Worm (Caenorhabditis elegans) whole organism, L1 larva: ENCODE measurements around the gene M176.11.

ENCODE experiments used
- C16A3.4 ChIP-seq: fragments of 150-350 bp; optimal IDR thresholded peaks from 2 replicates; lab custom pipeline; 2014; ENCODE audit warnings: missing biosample characterization, missing genetic modification characterization
- C34B4.2 ChIP-seq: sonication (generic microtip); optimal IDR thresholded peaks from 2 replicates; lab custom pipeline; 2017; ENCODE audit warnings: mild to moderate bottlenecking, missing genetic modification characterization, missing compliant biosample characterization
- F16B12.6 ChIP-seq: fragments of 150-350 bp; optimal IDR thresholded peaks from 2 replicates; lab custom pipeline; 2014; ENCODE audit warnings: missing biosample characterization, missing genetic modification characterization
- alr-1 ChIP-seq: fragments of 200-800 bp; sonication (Bioruptor generic); optimal IDR thresholded peaks from 2 replicates; lab custom pipeline; 2018; ENCODE audit warnings: borderline replicate concordance, mild to moderate bottlenecking, missing genetic modification characterization, missing compliant biosample characterization
- ceh-63 ChIP-seq: fragments of 200-800 bp; sonication (Bioruptor generic); optimal IDR thresholded peaks from 2 replicates; lab custom pipeline; 2018; ENCODE audit warnings: mild to moderate bottlenecking, missing genetic modification characterization, missing compliant biosample characterization
- ceh-8 ChIP-seq: fragments of 200-800 bp; sonication (Bioruptor generic); optimal IDR thresholded peaks from 2 replicates; lab custom pipeline; 2018; ENCODE audit warnings: mild to moderate bottlenecking, missing genetic modification characterization, moderate library complexity, missing compliant biosample characterization
- ceh-88 ChIP-seq: fragments of 200-800 bp; sonication (Bioruptor generic); IDR thresholded peaks from 2 replicates; pipeline ENCODE4 v1.3.6; 2022; ENCODE audit warnings: missing genetic modification characterization, missing compliant biosample characterization
- dpl-1 ChIP-seq, 3 experiments: fragments of 150-350 bp in 2 of 3; sonication (generic microtip) in 1 of 3; optimal IDR thresholded peaks; 2 replicates each; lab custom pipeline; 2014 to 2017; ENCODE audit warnings: missing biosample characterization in 3 of 3, missing genetic modification characterization in 3 of 3, missing genetic modification reagents in 3 of 3
- dsc-1 ChIP-seq: sonication (generic microtip); optimal IDR thresholded peaks from 2 replicates; lab custom pipeline; 2016; ENCODE audit warnings: mild to moderate bottlenecking, missing genetic modification characterization, missing compliant biosample characterization
- egl-13 ChIP-seq: sonication (generic microtip); optimal IDR thresholded peaks from 2 replicates; lab custom pipeline; 2016; ENCODE audit warnings: missing genotype, missing genetic modification reagents, missing genetic modification characterization, missing compliant biosample characterization
- elt-2 ChIP-seq: sonication (generic microtip); optimal IDR thresholded peaks from 2 replicates; lab custom pipeline; 2016; ENCODE audit warnings: missing genetic modification characterization, mild to moderate bottlenecking, inconsistent platforms, missing compliant biosample characterization, missing genetic modification reagents
- elt-3 ChIP-seq, 6 experiments: fragments of 150-350 bp in 1 of 6; sonication (generic microtip); optimal IDR thresholded peaks; 2 replicates each; lab custom pipeline; 2017 to 2018; ENCODE audit warnings: missing biosample characterization in 6 of 6, missing genetic modification characterization in 6 of 6, inconsistent platforms in 1 of 6
- fkh-4 ChIP-seq: sonication (generic microtip); optimal IDR thresholded peaks from 2 replicates; lab custom pipeline; 2016; ENCODE audit warnings: missing compliant biosample characterization, missing genetic modification characterization, borderline replicate concordance
- irx-1 ChIP-seq: sonication (generic microtip); optimal IDR thresholded peaks from 2 replicates; lab custom pipeline; 2016; ENCODE audit warnings: missing genetic modification characterization, missing compliant biosample characterization
- isw-1 ChIP-seq: fragments of 200-800 bp; sonication (Bioruptor generic); IDR thresholded peaks from 2 replicates; pipeline ENCODE4 v1.3.6; 2022; ENCODE audit warnings: missing genetic modification characterization, missing compliant biosample characterization
- lin-13 ChIP-seq: fragments of 150-350 bp; optimal IDR thresholded peaks from 2 replicates; lab custom pipeline; 2014; ENCODE audit warnings: missing biosample characterization, missing genetic modification reagents, missing genetic modification characterization
- lin-14 ChIP-seq: fragments of 200-800 bp; sonication (Bioruptor generic); optimal IDR thresholded peaks from 2 replicates; lab custom pipeline; 2018; ENCODE audit warnings: mild to moderate bottlenecking, missing genetic modification characterization, moderate library complexity, missing compliant biosample characterization
- lin-15B ChIP-seq: fragments of 150-350 bp; sonication (generic microtip); optimal IDR thresholded peaks from 3 replicates; lab custom pipeline; 2014; ENCODE audit warnings: missing biosample characterization, missing genetic modification characterization
- lin-39 ChIP-seq: fragments of 150-350 bp; optimal IDR thresholded peaks from 2 replicates; lab custom pipeline; 2014; ENCODE audit warnings: missing biosample characterization, missing genetic modification reagents, missing genetic modification characterization
- lir-3 ChIP-seq: sonication (generic microtip); optimal IDR thresholded peaks from 2 replicates; lab custom pipeline; 2016; ENCODE audit warnings: mild to moderate bottlenecking, missing genetic modification characterization, moderate library complexity, missing compliant biosample characterization; ENCODE audit not compliant: poor library complexity
- mab-9 ChIP-seq: fragments of 200-800 bp; sonication (Bioruptor generic); IDR thresholded peaks from 2 replicates; pipeline ENCODE4 v1.3.6; 2022; ENCODE audit warnings: missing genetic modification reagents, missing genetic modification characterization, missing compliant biosample characterization
- mdl-1 ChIP-seq, 2 experiments: fragments of 150-350 bp; optimal IDR thresholded peaks; 2 replicates each; lab custom pipeline; 2014 to 2017; ENCODE audit warnings: missing biosample characterization in 2 of 2, missing genetic modification characterization in 2 of 2, inconsistent platforms in 1 of 2
- mef-2 ChIP-seq: fragments of 150-350 bp; optimal IDR thresholded peaks from 2 replicates; lab custom pipeline; 2014; ENCODE audit warnings: missing biosample characterization, missing genetic modification characterization
- nhr-12 ChIP-seq: sonication (generic microtip); optimal IDR thresholded peaks from 2 replicates; lab custom pipeline; 2017; ENCODE audit warnings: missing biosample characterization, missing genetic modification characterization
- nhr-237 ChIP-seq: fragments of 150-350 bp; optimal IDR thresholded peaks from 2 replicates; lab custom pipeline; 2014; ENCODE audit warnings: missing biosample characterization, missing genetic modification characterization
- nhr-28 ChIP-seq: fragments of 150-350 bp; optimal IDR thresholded peaks from 2 replicates; lab custom pipeline; 2014; ENCODE audit warnings: missing biosample characterization, missing genetic modification characterization
- nhr-47 ChIP-seq: sonication (generic microtip); optimal IDR thresholded peaks from 2 replicates; lab custom pipeline; 2016; ENCODE audit warnings: mild to moderate bottlenecking, missing genetic modification characterization, moderate library complexity, missing compliant biosample characterization
- nhr-71 ChIP-seq: sonication (generic microtip); optimal IDR thresholded peaks from 2 replicates; lab custom pipeline; 2016; ENCODE audit warnings: mild to moderate bottlenecking, missing genetic modification characterization, moderate library complexity, missing compliant biosample characterization
- nhr-90 ChIP-seq: sonication (generic microtip); optimal IDR thresholded peaks from 2 replicates; lab custom pipeline; 2016; ENCODE audit warnings: mild to moderate bottlenecking, missing genetic modification characterization, missing compliant biosample characterization; ENCODE audit not compliant: poor library complexity
- pax-3 ChIP-seq: fragments of 200-800 bp; sonication (Bioruptor generic); optimal IDR thresholded peaks from 2 replicates; lab custom pipeline; 2018; ENCODE audit warnings: mild to moderate bottlenecking, missing genetic modification characterization, moderate library complexity, missing compliant biosample characterization
- pqm-1 ChIP-seq: sonication (generic microtip); optimal IDR thresholded peaks from 3 replicates; lab custom pipeline; 2017; ENCODE audit warnings: missing biosample characterization, missing genetic modification characterization
- snpc-4 ChIP-seq: fragments of 150-350 bp; optimal IDR thresholded peaks from 2 replicates; lab custom pipeline; 2014; ENCODE audit warnings: missing biosample characterization, missing genetic modification characterization
- sptf-1 ChIP-seq: fragments of 150-350 bp; optimal IDR thresholded peaks from 2 replicates; lab custom pipeline; 2014; ENCODE audit warnings: missing biosample characterization, missing genetic modification characterization
- swsn-7 ChIP-seq: sonication (generic microtip); optimal IDR thresholded peaks from 2 replicates; lab custom pipeline; 2016; ENCODE audit warnings: missing genetic modification characterization, missing compliant biosample characterization
- tlp-1 ChIP-seq: fragments of 150-350 bp; optimal IDR thresholded peaks from 2 replicates; lab custom pipeline; 2014; ENCODE audit warnings: missing biosample characterization, missing genetic modification characterization
- unc-30 ChIP-seq: sonication (generic microtip); optimal IDR thresholded peaks from 2 replicates; lab custom pipeline; 2017; ENCODE audit warnings: missing biosample characterization, missing genetic modification characterization
- unc-62 ChIP-seq: fragments of 150-350 bp; optimal IDR thresholded peaks from 2 replicates; lab custom pipeline; 2014; ENCODE audit warnings: missing biosample characterization, missing genetic modification reagents, missing genetic modification characterization
- unc-86 ChIP-seq: sonication (generic microtip); optimal IDR thresholded peaks from 2 replicates; lab custom pipeline; 2016; ENCODE audit warnings: missing genetic modification characterization, missing compliant biosample characterization
- zip-4 ChIP-seq: fragments of 200-800 bp; sonication (Bioruptor generic); optimal IDR thresholded peaks from 2 replicates; lab custom pipeline; 2018; ENCODE audit warnings: mild to moderate bottlenecking, missing genetic modification characterization, moderate library complexity, missing compliant biosample characterization

Gene M176.11

DNA sequence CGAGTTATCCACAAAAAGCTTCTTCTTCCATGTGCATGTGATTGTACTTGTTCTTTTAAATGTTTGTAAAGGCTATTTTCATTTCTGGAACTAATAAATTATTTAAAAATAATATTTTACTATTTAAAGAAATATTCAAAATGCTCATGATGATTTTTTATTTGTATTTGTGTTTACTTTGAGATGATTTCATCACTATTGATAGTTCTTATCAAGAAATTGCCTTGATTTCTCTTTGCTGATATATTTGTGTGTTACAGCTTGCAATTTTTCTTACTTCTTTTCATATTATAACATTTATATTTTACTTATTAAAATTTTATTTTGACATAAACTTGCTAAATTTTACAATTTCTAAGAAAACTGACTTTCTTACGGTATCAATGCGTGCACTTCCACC, 43.9 kb upstream of the M176.11 start:
- TF ChIP-seq elt-2 (tag; lab: Kevin White, UChicago), result peak; percentile 20
- TF ChIP-seq pqm-1 (tag; lab: Kevin White, UChicago), result no peak

ce11 chrII:9379796-9380195, 42.3 kb upstream of the M176.11 start, which contains the start of gene srh-48:
TSS of gene srh-48 (plus strand) at chrII:9380096.
- no peak for TF ChIP-seq dsc-1 (tag; lab: Kevin White, UChicago)

ce11 chrII:9385241-9385640, 36.8 kb upstream of the M176.11 start, which contains the start of gene C06C3.7:
TSS of gene C06C3.7 (plus strand) at chrII:9385541.
- no peak for TF ChIP-seq lin-15B (tag; lab: Kevin White, UChicago)
- no peak for TF ChIP-seq elt-3 (tag; optimal IDR thresholded peaks at IDR 0.05; lab: Kevin White, UChicago)
- no peak for TF ChIP-seq C16A3.4 (tag; lab: Kevin White, UChicago)
- TF ChIP-seq tlp-1 (tag; lab: Kevin White, UChicago), result no peak
- TF ChIP-seq zip-4, result no peak
- no peak for TF ChIP-seq mdl-1 (tag; optimal IDR thresholded peaks at IDR 0.05; lab: Kevin White, UChicago)
- no peak for TF ChIP-seq pqm-1 (tag; lab: Kevin White, UChicago)
- TF ChIP-seq ceh-8 (GFP tag; lab: Kevin White, UChicago), result no peak
- TF ChIP-seq alr-1 (tag; lab: Kevin White, UChicago), result no peak
- TF ChIP-seq nhr-90 (tag; lab: Kevin White, UChicago), result no peak
- TF ChIP-seq lin-14 (GFP tag; lab: Kevin White, UChicago), result no peak
- TF ChIP-seq F16B12.6 (tag; lab: Kevin White, UChicago), result no peak
- TF ChIP-seq unc-86, result no peak
- TF ChIP-seq, all 84 proteins: peak for 0

- TF ChIP-seq lin-13 (GFP tag; lab: Kevin White, UChicago) (no peak), unc-30 (tag; lab: Kevin White, UChicago) (no peak), alr-1 (tag; lab: Kevin White, UChicago) (no peak), lin-14 (GFP tag; lab: Kevin White, UChicago) (no peak), unc-86 (no peak), elt-3 (tag; optimal IDR thresholded peaks at IDR 0.05; lab: Kevin White, UChicago) (no peak), isw-1 (GFP tag; lab: Robert Waterston, UW) (no peak), ceh-63 (GFP tag; lab: Kevin White, UChicago) (no peak), unc-62 (no peak), mef-2 (tag; lab: Kevin White, UChicago) (no peak), egl-13 (no peak), lir-3 (tag; lab: Kevin White, UChicago) (no peak), mab-9 (GFP tag; lab: Robert Waterston, UW) (no peak), pqm-1 (tag; lab: Kevin White, UChicago) (no peak), irx-1 (tag; lab: Kevin White, UChicago) (no peak), nhr-47 (no peak), mdl-1 (tag; optimal IDR thresholded peaks at IDR 0.05; lab: Kevin White, UChicago) (no peak)
These were observed 29.3 kb upstream of the M176.11 start, which contains the start of gene lido-17 for ce11 chrII:9392724-9393123. TSS of gene lido-17 (minus strand) at chrII:9392824.

DNA sequence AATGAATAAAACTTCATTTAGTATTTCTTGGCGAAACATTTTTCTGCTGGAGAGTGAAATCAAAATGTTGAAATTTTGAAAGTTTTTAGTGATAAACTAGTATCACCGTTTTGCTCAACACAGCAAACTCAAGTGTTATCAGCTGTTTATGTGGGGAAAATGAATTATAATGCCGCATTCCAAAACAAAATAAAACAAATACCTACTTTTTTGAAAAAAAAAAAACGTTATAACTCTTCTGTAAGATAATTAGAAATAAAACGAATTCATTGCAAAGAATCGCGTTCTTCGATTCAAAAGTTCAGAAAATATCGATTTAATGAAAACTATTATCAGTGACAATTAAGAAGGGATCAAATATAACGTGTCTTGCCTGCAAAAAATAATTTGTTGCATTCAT, 24.6 kb upstream of the M176.11 start, which contains the start of gene Y51B9A.9:
Y51B9A.9 (minus strand) TSS at position 101 of the 400 bp plus-strand sequence.
- TF ChIP-seq elt-2 (tag; lab: Kevin White, UChicago), result peak; percentile 3
- no peak for TF ChIP-seq lir-3 (tag; lab: Kevin White, UChicago)

DNA sequence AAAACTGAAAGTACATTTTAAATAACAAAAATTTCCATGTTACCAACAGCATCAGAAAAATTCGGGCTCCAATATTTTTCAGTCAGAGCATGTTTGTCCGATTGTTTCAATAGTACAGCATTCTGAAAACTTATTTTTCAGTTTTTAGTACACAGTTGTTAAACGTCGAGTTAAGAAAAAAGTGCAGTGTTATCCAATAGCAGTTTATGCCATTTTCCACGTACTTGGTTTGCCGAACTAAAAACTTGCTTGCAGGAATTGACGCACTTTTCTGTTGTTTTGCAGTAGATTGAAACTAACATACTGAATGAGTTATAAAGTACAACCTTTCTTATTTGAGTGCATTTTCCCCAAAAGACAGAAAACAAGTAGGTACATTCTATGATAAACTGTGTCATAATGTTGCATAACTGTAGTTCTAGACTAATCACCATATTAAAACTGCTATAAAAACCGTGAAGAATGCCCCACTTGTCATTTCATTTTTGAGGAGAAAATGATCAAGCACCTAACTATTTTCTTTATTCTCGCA, 23.6 kb upstream of the M176.11 start, which contains the start of the genes Y51B9A.14 and Y51B9A.8:
Y51B9A.14 (minus strand) TSS at position 101 of the 532 bp plus-strand sequence.
Y51B9A.8 (plus strand) TSS at position 482 of the 532 bp plus-strand sequence.
- TF ChIP-seq fkh-4 (tag; lab: Kevin White, UChicago), result no peak
- no peak for TF ChIP-seq ceh-88
- TF ChIP-seq pax-3 (tag; lab: Kevin White, UChicago), result no peak
- no peak for TF ChIP-seq dpl-1 (GFP tag; optimal IDR thresholded peaks at IDR 0.05; lab: Kevin White, UChicago)
- TF ChIP-seq egl-13, result no peak
- TF ChIP-seq nhr-237, result no peak
- TF ChIP-seq nhr-12 (tag; lab: Kevin White, UChicago), result no peak
- no peak for TF ChIP-seq C34B4.2 (tag; lab: Kevin White, UChicago)
- TF ChIP-seq unc-30 (tag; lab: Kevin White, UChicago), result no peak
- TF ChIP-seq snpc-4 (tag; lab: Kevin White, UChicago), result no peak
- TF ChIP-seq swsn-7 (tag; lab: Kevin White, UChicago), result no peak
- TF ChIP-seq nhr-28 (tag; lab: Kevin White, UChicago), result no peak
- TF ChIP-seq lin-39, result no peak
- no peak for TF ChIP-seq nhr-47
- no peak for TF ChIP-seq sptf-1 (tag; lab: Kevin White, UChicago)
- no peak for TF ChIP-seq nhr-71 (tag; lab: Kevin White, UChicago)
- no peak for TF ChIP-seq lin-15B (tag; lab: Kevin White, UChicago)
